Fruit fly (Drosophila melanogaster): ENCODE data around the gene CG31248.
A peak's percentile ranks its signal among the peaks of the same experiment; 100 is the strongest.

The CG31248 gene

DNA sequence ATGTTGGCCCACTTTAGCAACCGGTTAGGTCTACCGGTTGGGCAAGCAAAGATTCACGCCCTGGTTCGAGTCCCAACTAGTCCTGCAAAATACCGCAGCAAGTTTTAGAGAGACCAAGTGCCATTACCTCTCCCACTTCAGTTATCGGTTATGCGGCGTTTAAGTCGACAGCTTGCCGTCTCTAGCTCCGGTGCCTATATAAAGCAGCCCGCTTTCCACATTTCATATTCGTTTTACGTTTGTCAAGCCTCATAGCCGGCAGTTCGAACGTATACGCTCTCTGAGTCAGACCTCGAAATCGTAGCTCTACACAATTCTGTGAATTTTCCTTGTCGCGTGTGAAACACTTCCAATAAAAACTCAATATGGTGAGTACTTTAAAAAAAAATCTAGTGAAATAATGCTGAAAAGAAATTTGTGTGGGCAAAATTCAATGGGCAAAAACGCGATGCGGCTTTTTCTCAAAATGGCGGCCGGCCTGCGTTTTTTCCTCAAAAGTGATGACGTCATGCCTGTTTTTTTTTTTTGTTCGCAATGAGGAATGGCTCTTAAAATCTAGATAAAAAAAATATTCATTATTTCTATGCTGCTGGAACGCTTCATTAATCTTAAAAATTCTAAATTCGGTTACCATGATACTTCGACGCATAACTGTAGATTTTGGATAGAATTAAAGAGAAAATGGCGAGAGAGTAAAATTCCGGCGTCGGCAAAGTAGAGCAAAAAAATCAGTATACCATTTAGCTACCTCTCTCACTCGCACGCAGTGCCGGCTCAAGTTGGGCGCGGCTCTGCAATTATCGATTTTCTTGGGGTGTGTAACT lies 42.5 kb upstream of the CG31248 start, which contains the start of gene alphaTub84B (continued):
- TF ChIP-seq salr (GFP tag; optimal IDR thresholded peaks at IDR 0.05) (peak; percentile 1 to 14), CG6163 (GFP tag; IDR thresholded peaks at IDR 0.05) (peak; percentile 71; the same call in 2 of the 3 replicates), achi (GFP tag; optimal IDR thresholded peaks at IDR 0.05) (peak; percentile 3), ss (GFP tag; optimal IDR thresholded peaks at IDR 0.05) (peak; percentile 63 to 64), CG1621 (tag; optimal IDR thresholded peaks at IDR 0.05) (peak; percentile 54), net (GFP tag; optimal IDR thresholded peaks at IDR 0.05) (peak; percentile 62), CG3919 (GFP tag; optimal IDR thresholded peaks at IDR 0.05) (peak; percentile 68), Sox15 (GFP tag; optimal IDR thresholded peaks at IDR 0.05) (no peak), fd59A (GFP tag; optimal IDR thresholded peaks at IDR 0.05) (peak; percentile 21), CG3032 (tag; optimal IDR thresholded peaks at IDR 0.05) (no peak), CG6792 (GFP tag; optimal IDR thresholded peaks at IDR 0.05) (peak; percentile 15), Blimp-1 (GFP tag; optimal IDR thresholded peaks at IDR 0.05) (no peak), CG11294 (GFP tag; IDR thresholded peaks at IDR 0.05) (no peak), dsx (GFP tag; optimal IDR thresholded peaks at IDR 0.05; ENCODE audit: poor library complexity, severe bottlenecking) (peak; percentile 53), Ets21C (GFP tag; optimal IDR thresholded peaks at IDR 0.05) (no peak), Hr4 (GFP tag; optimal IDR thresholded peaks at IDR 0.05) (no peak), fkh (GFP tag; optimal IDR thresholded peaks at IDR 0.05) (no peak), CG6854 (GFP tag; optimal IDR thresholded peaks at IDR 0.05) (peak; percentile 75), svp (GFP tag) (peak; percentile 79), CG32006 (GFP tag; optimal IDR thresholded peaks at IDR 0.05) (peak; percentile 8), CG8119 (GFP tag; IDR thresholded peaks at IDR 0.05) (peak; percentile 33; the same call in 1 of the 3 replicates), CG34406 (GFP tag; optimal IDR thresholded peaks at IDR 0.05) (no peak), CG15336 (GFP tag; IDR thresholded peaks at IDR 0.05) (peak; percentile 31; the same call in 1 of the 2 replicates), Lpt (GFP tag; optimal IDR thresholded peaks at IDR 0.05) (peak; percentile 32), Ets96B (tag; optimal IDR thresholded peaks at IDR 0.05) (peak; percentile 8), esn (GFP tag; optimal IDR thresholded peaks at IDR 0.05) (peak; percentile 76), fd85E (GFP tag; optimal IDR thresholded peaks at IDR 0.05) (peak; percentile 5), OdsH (GFP tag; optimal IDR thresholded peaks at IDR 0.05) (peak; percentile 1), Hr39 (GFP tag; optimal IDR thresholded peaks at IDR 0.05) (peak; percentile 12), CG7368 (GFP tag; optimal IDR thresholded peaks at IDR 0.05) (peak; percentile 24), CG10631 (GFP tag; optimal IDR thresholded peaks at IDR 0.05) (no peak), Sox14 (GFP tag; optimal IDR thresholded peaks at IDR 0.05) (peak; percentile 21), CG11902 (GFP tag; optimal IDR thresholded peaks at IDR 0.05) (no peak), Hr38 (GFP tag; optimal IDR thresholded peaks at IDR 0.05) (no peak), CG6808 (GFP tag; optimal IDR thresholded peaks at IDR 0.05) (peak; percentile 59), Met (GFP tag; optimal IDR thresholded peaks at IDR 0.05) (peak; percentile 68), pdm3 (GFP tag; optimal IDR thresholded peaks at IDR 0.05) (peak; percentile 46), lz (GFP tag; optimal IDR thresholded peaks at IDR 0.05) (peak; percentile 31), CG6276 (GFP tag; optimal IDR thresholded peaks at IDR 0.05) (peak; percentile 74), CG31627 (GFP tag; optimal IDR thresholded peaks at IDR 0.05) (peak; percentile 33)

DNA sequence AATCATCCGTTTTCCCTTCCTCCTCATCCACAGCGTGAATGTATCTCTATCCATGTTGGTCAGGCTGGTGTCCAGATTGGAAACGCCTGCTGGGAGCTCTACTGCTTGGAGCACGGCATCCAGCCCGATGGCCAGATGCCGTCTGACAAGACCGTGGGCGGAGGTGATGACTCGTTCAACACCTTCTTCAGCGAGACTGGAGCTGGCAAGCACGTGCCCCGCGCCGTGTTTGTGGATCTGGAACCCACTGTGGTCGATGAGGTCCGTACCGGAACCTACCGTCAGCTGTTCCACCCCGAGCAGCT lies 42.0 kb upstream of the CG31248 start:
- TF ChIP-seq CG16779 (tag; optimal IDR thresholded peaks at IDR 0.05) (no peak), esn (GFP tag; optimal IDR thresholded peaks at IDR 0.05) (no peak), Hr4 (GFP tag; optimal IDR thresholded peaks at IDR 0.05) (no peak), eg (GFP tag; IDR thresholded peaks at IDR 0.05) (no peak), lz (GFP tag; optimal IDR thresholded peaks at IDR 0.05) (no peak), fd59A (GFP tag; optimal IDR thresholded peaks at IDR 0.05) (no peak), net (GFP tag; optimal IDR thresholded peaks at IDR 0.05) (no peak), pdm3 (GFP tag; optimal IDR thresholded peaks at IDR 0.05) (no peak), Hr39 (GFP tag; optimal IDR thresholded peaks at IDR 0.05) (no peak), CG8119 (GFP tag; IDR thresholded peaks at IDR 0.05) (no peak), acj6 (GFP tag; optimal IDR thresholded peaks at IDR 0.05) (no peak)

All from whole organism, prepupa.